Fruit fly (Drosophila melanogaster) Kc167 (cell line): ENCODE data around the gene ATPsynD.

Experiments used
- Myc ChIP-seq: fragments of >200 bp; optimal IDR thresholded peaks from 2 replicates; lab custom pipeline; 2017; ENCODE audit warnings: missing external identifiers
- Sin3A ChIP-seq: fragments of >200 bp; optimal IDR thresholded peaks from 2 replicates; lab custom pipeline; 2018; ENCODE audit warnings: missing external identifiers
- h ChIP-seq: fragments of >200 bp; optimal IDR thresholded peaks from 3 replicates; lab custom pipeline; 2018; ENCODE audit warnings: missing external identifiers
- insv ChIP-seq: fragments of >200 bp; optimal IDR thresholded peaks from 3 replicates; lab custom pipeline; 2018; ENCODE audit warnings: missing external identifiers
- psq ChIP-seq: fragments of >200 bp; optimal IDR thresholded peaks from 2 replicates; lab custom pipeline; 2017; ENCODE audit warnings: missing external identifiers
- ttk ChIP-seq: sonication (Bioruptor generic); optimal IDR thresholded peaks from 2 replicates; lab custom pipeline; 2017; ENCODE audit warnings: missing external identifiers

DNA sequence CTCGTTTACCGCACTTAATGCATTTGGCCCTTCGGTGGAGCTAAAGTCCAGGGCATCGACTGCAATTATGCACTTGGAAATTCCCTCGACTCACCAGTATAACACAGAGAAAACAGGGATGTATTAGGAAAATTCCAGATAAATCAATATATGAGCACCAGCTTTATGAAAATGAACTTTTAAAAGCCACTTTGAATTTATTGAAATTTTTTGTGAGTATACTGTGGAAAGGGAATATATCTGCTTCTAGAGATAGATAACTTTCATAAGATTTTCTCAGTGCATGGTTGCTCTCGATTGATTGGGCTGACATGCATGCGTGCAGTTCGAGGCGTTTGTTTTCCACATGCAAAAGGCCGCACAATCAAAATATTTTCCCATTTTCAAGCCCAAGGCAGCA, 11.0 kb downstream of the ATPsynD start:
- no peak for TF ChIP-seq h (lab: Kevin White, UChicago)
- TF ChIP-seq psq (lab: Kevin White, UChicago) = no peak
- TF ChIP-seq Myc (lab: Kevin White, UChicago) = no peak
- no peak for TF ChIP-seq ttk (lab: Kevin White, UChicago)
- TF ChIP-seq Sin3A = no peak
- TF ChIP-seq insv (lab: Kevin White, UChicago) = no peak
